Worm (Caenorhabditis elegans): ENCODE measurements around the gene ets-4.

Gene ets-4

ce11 chrX:6536701-6537279 is 18.1 kb downstream of the ets-4 start, which contains the start of gene ilys-5:
TSS of gene ilys-5 (minus strand) at chrX:6536840.
- TF ChIP-seq hnd-1 (tag; optimal IDR thresholded peaks at IDR 0.05) (no peak), sea-1 (GFP tag; conservative IDR thresholded peaks at IDR 0.05) (no peak), ets-7 (tag; optimal IDR thresholded peaks at IDR 0.05) (no peak), ceh-36 (tag; optimal IDR thresholded peaks at IDR 0.05) (no peak), hmbx-1 (tag; optimal IDR thresholded peaks at IDR 0.05) (no peak), tbx-37 (GFP tag; conservative IDR thresholded peaks at IDR 0.05) (no peak), F13C5.2 (tag; optimal IDR thresholded peaks at IDR 0.05) (no peak), aly-1 (tag; optimal IDR thresholded peaks at IDR 0.05) (no peak), ama-1 (optimal IDR thresholded peaks at IDR 0.05) (no peak), ceh-13 (GFP tag; optimal IDR thresholded peaks at IDR 0.05) (no peak), tra-4 (tag; optimal IDR thresholded peaks at IDR 0.05) (no peak), flt-1 (GFP tag; IDR thresholded peaks at IDR 0.05) (no peak), scrt-1 (GFP tag; IDR thresholded peaks at IDR 0.05) (no peak)

ce11 chrX:6538068-6538467 is 19.4 kb downstream of the ets-4 start:
- no peak for TF ChIP-seq ama-1 (optimal IDR thresholded peaks at IDR 0.05)
- no peak for TF ChIP-seq tra-4 (tag; optimal IDR thresholded peaks at IDR 0.05)
- TF ChIP-seq B0310.2 (tag; optimal IDR thresholded peaks at IDR 0.05): no peak
- no peak for TF ChIP-seq sea-1 (GFP tag; conservative IDR thresholded peaks at IDR 0.05)
- TF ChIP-seq ceh-13 (GFP tag; optimal IDR thresholded peaks at IDR 0.05): no peak
- TF ChIP-seq aly-1 (tag; optimal IDR thresholded peaks at IDR 0.05): no peak
- TF ChIP-seq ceh-36 (tag; optimal IDR thresholded peaks at IDR 0.05): no peak
- no peak for TF ChIP-seq tbx-37 (GFP tag; conservative IDR thresholded peaks at IDR 0.05)
- no peak for TF ChIP-seq flt-1 (GFP tag; IDR thresholded peaks at IDR 0.05)
- TF ChIP-seq scrt-1 (GFP tag; IDR thresholded peaks at IDR 0.05): no peak
- TF ChIP-seq hmbx-1 (tag; optimal IDR thresholded peaks at IDR 0.05): no peak
- TF ChIP-seq ets-7 (tag; optimal IDR thresholded peaks at IDR 0.05): no peak
- TF ChIP-seq pes-1 (GFP tag; IDR thresholded peaks at IDR 0.05): no peak

ce11 chrX:6542692-6543091 is 24.0 kb downstream of the ets-4 start, which contains the start of gene T14E8.2:
TSS of gene T14E8.2 (plus strand) at chrX:6542992.
- TF ChIP-seq ets-7 (tag; optimal IDR thresholded peaks at IDR 0.05) (no peak), pes-1 (GFP tag; IDR thresholded peaks at IDR 0.05) (no peak), tbx-37 (GFP tag; conservative IDR thresholded peaks at IDR 0.05) (no peak), ceh-13 (GFP tag; optimal IDR thresholded peaks at IDR 0.05) (no peak), ceh-36 (tag; optimal IDR thresholded peaks at IDR 0.05) (no peak), aly-1 (tag; optimal IDR thresholded peaks at IDR 0.05) (no peak), tra-4 (tag; optimal IDR thresholded peaks at IDR 0.05) (no peak), flt-1 (GFP tag; IDR thresholded peaks at IDR 0.05) (no peak), tbx-11 (GFP tag; IDR thresholded peaks at IDR 0.05) (no peak), F13C5.2 (tag; optimal IDR thresholded peaks at IDR 0.05) (no peak), hmbx-1 (tag; optimal IDR thresholded peaks at IDR 0.05) (no peak)

ce11 chrX:6543665-6544064 is 25.0 kb downstream of the ets-4 start:
- TF ChIP-seq pes-1 (GFP tag; IDR thresholded peaks at IDR 0.05): no peak
- TF ChIP-seq hmbx-1 (tag; optimal IDR thresholded peaks at IDR 0.05): no peak
- TF ChIP-seq tbx-11 (GFP tag; IDR thresholded peaks at IDR 0.05): no peak
- no peak for TF ChIP-seq flt-1 (GFP tag; IDR thresholded peaks at IDR 0.05)
- TF ChIP-seq ets-7 (tag; optimal IDR thresholded peaks at IDR 0.05): no peak
- no peak for TF ChIP-seq hnd-1 (tag; optimal IDR thresholded peaks at IDR 0.05)
- TF ChIP-seq ama-1 (optimal IDR thresholded peaks at IDR 0.05): no peak
- TF ChIP-seq hmg-4 (GFP tag; optimal IDR thresholded peaks at IDR 0.05): no peak

ce11 chrX:6551073-6551652 is 32.5 kb downstream of the ets-4 start:
- TF ChIP-seq hnd-1 (tag; optimal IDR thresholded peaks at IDR 0.05): no peak
- no peak for TF ChIP-seq F13C5.2 (tag; optimal IDR thresholded peaks at IDR 0.05)
- TF ChIP-seq tbx-11 (GFP tag; IDR thresholded peaks at IDR 0.05): no peak
- no peak for TF ChIP-seq B0310.2 (tag; optimal IDR thresholded peaks at IDR 0.05)
- no peak for TF ChIP-seq sea-1 (GFP tag; conservative IDR thresholded peaks at IDR 0.05)
- TF ChIP-seq hmg-4 (GFP tag; optimal IDR thresholded peaks at IDR 0.05): no peak
- no peak for TF ChIP-seq aly-1 (tag; optimal IDR thresholded peaks at IDR 0.05)
- no peak for TF ChIP-seq tra-4 (tag; optimal IDR thresholded peaks at IDR 0.05)

ce11 chrX:6551679-6552078 is 33.0 kb downstream of the ets-4 start:
- TF ChIP-seq tbx-37 (GFP tag; conservative IDR thresholded peaks at IDR 0.05) (no peak), ama-1 (optimal IDR thresholded peaks at IDR 0.05) (no peak), ceh-36 (tag; optimal IDR thresholded peaks at IDR 0.05) (no peak), ceh-13 (GFP tag; optimal IDR thresholded peaks at IDR 0.05) (no peak), tra-4 (tag; optimal IDR thresholded peaks at IDR 0.05) (no peak), B0310.2 (tag; optimal IDR thresholded peaks at IDR 0.05) (no peak), F13C5.2 (tag; optimal IDR thresholded peaks at IDR 0.05) (no peak)

ce11 chrX:6552806-6553337 is 34.2 kb downstream of the ets-4 start, which contains the start of gene svh-2:
TSS of gene svh-2 (plus strand) at chrX:6553287.
- TF ChIP-seq aly-1 (tag; optimal IDR thresholded peaks at IDR 0.05): no peak
- no peak for TF ChIP-seq tra-4 (tag; optimal IDR thresholded peaks at IDR 0.05)
- TF ChIP-seq ama-1 (optimal IDR thresholded peaks at IDR 0.05): no peak
- TF ChIP-seq hmg-4 (GFP tag; optimal IDR thresholded peaks at IDR 0.05): no peak
- no peak for TF ChIP-seq tbx-11 (GFP tag; IDR thresholded peaks at IDR 0.05)
- no peak for TF ChIP-seq hmbx-1 (tag; optimal IDR thresholded peaks at IDR 0.05)
- TF ChIP-seq pes-1 (GFP tag; IDR thresholded peaks at IDR 0.05): no peak
- no peak for TF ChIP-seq B0310.2 (tag; optimal IDR thresholded peaks at IDR 0.05)
- TF ChIP-seq flt-1 (GFP tag; IDR thresholded peaks at IDR 0.05): no peak
- no peak for TF ChIP-seq ets-7 (tag; optimal IDR thresholded peaks at IDR 0.05)
- TF ChIP-seq ceh-36 (tag; optimal IDR thresholded peaks at IDR 0.05): no peak
- no peak for TF ChIP-seq hnd-1 (tag; optimal IDR thresholded peaks at IDR 0.05)
- no peak for TF ChIP-seq ceh-13 (GFP tag; optimal IDR thresholded peaks at IDR 0.05)
- TF ChIP-seq F13C5.2 (tag; optimal IDR thresholded peaks at IDR 0.05): no peak
- no peak for TF ChIP-seq scrt-1 (GFP tag; IDR thresholded peaks at IDR 0.05)

All from whole organism, early embryonic.